Fruit fly (Drosophila melanogaster): ENCODE results near the gene eater.

Gene eater

dm6 chr3R:27116465-27117092 lies 17.1 kb upstream of the eater start, which contains the start of the genes CG6066 and CG5880 (continued):
- TF ChIP-seq CG13287 (GFP tag; IDR thresholded peaks at IDR 0.05; ENCODE audit: partially characterized antibody) (peak; percentile 91), hb (GFP tag; IDR thresholded peaks at IDR 0.05; ENCODE audit: partially characterized antibody) (peak; percentile 74; the same call in 1 of the 3 replicates), CG18476 (GFP tag; optimal IDR thresholded peaks at IDR 0.05) (no peak), stc (GFP tag; IDR thresholded peaks at IDR 0.05) (no peak), hbn (GFP tag; IDR thresholded peaks at IDR 0.05; ENCODE audit: partially characterized antibody) (peak; percentile 73), zfh1 (GFP tag; IDR thresholded peaks at IDR 0.05) (no peak), gfzf (GFP tag; optimal IDR thresholded peaks at IDR 0.05) (peak; percentile 47), tna (GFP tag; IDR thresholded peaks at IDR 0.05; ENCODE audit: partially characterized antibody) (peak; percentile 65), CG1832 (GFP tag; optimal IDR thresholded peaks at IDR 0.05) (peak; percentile 60), trem (tag; optimal IDR thresholded peaks at IDR 0.05) (peak; percentile 37), kni (GFP tag; optimal IDR thresholded peaks at IDR 0.05) (no peak), nerfin-2 (GFP tag; IDR thresholded peaks at IDR 0.05; ENCODE audit: partially characterized antibody) (peak; percentile 71), CG3995 (GFP tag; optimal IDR thresholded peaks at IDR 0.05) (peak; percentile 22), mld (GFP tag; IDR thresholded peaks at IDR 0.05; ENCODE audit: partially characterized antibody) (peak; percentile 61; the same call in 1 of the 3 replicates), Dad (GFP tag; optimal IDR thresholded peaks at IDR 0.05) (no peak), Nf-YA (GFP tag; IDR thresholded peaks at IDR 0.05) (no peak), Med (GFP tag) (peak; percentile 65), CG13624 (GFP tag; optimal IDR thresholded peaks at IDR 0.05) (no peak), pzg (GFP tag; optimal IDR thresholded peaks at IDR 0.05) (peak; percentile 66), CG18262 (tag; optimal IDR thresholded peaks at IDR 0.05) (no peak), MBD-R2 (GFP tag; IDR thresholded peaks at IDR 0.05) (peak; percentile 97), sna (GFP tag; IDR thresholded peaks at IDR 0.05; ENCODE audit: partially characterized antibody) (peak; percentile 76), CG13123 (GFP tag; optimal IDR thresholded peaks at IDR 0.05) (no peak), zen2 (GFP tag; IDR thresholded peaks at IDR 0.05; ENCODE audit: partially characterized antibody) (peak; percentile 73; the same call in 2 of the 3 replicates), CG10462 (GFP tag; optimal IDR thresholded peaks at IDR 0.05) (no peak), Dll (GFP tag; IDR thresholded peaks at IDR 0.05; ENCODE audit: partially characterized antibody) (peak; percentile 90), HLH4C (GFP tag; IDR thresholded peaks at IDR 0.05; ENCODE audit: partially characterized antibody) (peak; percentile 87), BEAF-32 (GFP tag; optimal IDR thresholded peaks at IDR 0.05) (peak; percentile 83), Doc3 (GFP tag; IDR thresholded peaks at IDR 0.05; ENCODE audit: partially characterized antibody) (peak; percentile 79), CG10267 (tag; optimal IDR thresholded peaks at IDR 0.05) (no peak), Bgb (GFP tag; IDR thresholded peaks at IDR 0.05; ENCODE audit: partially characterized antibody) (peak; percentile 85), ATbp (GFP tag; optimal IDR thresholded peaks at IDR 0.05) (no peak), luna (GFP tag; optimal IDR thresholded peaks at IDR 0.05) (no peak), NC2α (GFP tag; optimal IDR thresholded peaks at IDR 0.05) (no peak), inv (GFP tag; IDR thresholded peaks at IDR 0.05; ENCODE audit: partially characterized antibody) (peak; percentile 70), Myb (GFP tag; optimal IDR thresholded peaks at IDR 0.05) (peak; percentile 29), cas (GFP tag; IDR thresholded peaks at IDR 0.05) (no peak), CG34224 (GFP tag; IDR thresholded peaks at IDR 0.05; ENCODE audit: partially characterized antibody) (peak; percentile 89), Ets65A (GFP tag) (peak; percentile 87), CG16813 (GFP tag; IDR thresholded peaks at IDR 0.05; ENCODE audit: partially characterized antibody) (peak; percentile 82), Hr78 (GFP tag; optimal IDR thresholded peaks at IDR 0.05) (peak in 1 of 2 experiments; percentile 21), sens (GFP tag) (peak; percentile 62), CG6791 (GFP tag; IDR thresholded peaks at IDR 0.05; ENCODE audit: partially characterized antibody) (peak; percentile 83), CG4617 (GFP tag; optimal IDR thresholded peaks at IDR 0.05; ENCODE audit: borderline replicate concordance) (peak; percentile 67), bbx (GFP tag; IDR thresholded peaks at IDR 0.05; ENCODE audit: partially characterized antibody) (peak; percentile 90), vnd (GFP tag; IDR thresholded peaks at IDR 0.05; ENCODE audit: partially characterized antibody) (peak; percentile 68), knrl (GFP tag; IDR thresholded peaks at IDR 0.05; ENCODE audit: partially characterized antibody) (peak; percentile 78)
